Worm (Caenorhabditis elegans) whole organism, late embryonic: Measurements from ENCODE around the gene mrps-22.
A peak's percentile ranks its signal among the peaks of the same experiment; 100 is the strongest.

ENCODE experiments used
- C38D4.7 ChIP-seq: fragments of 200-800 bp; sonication (Bioruptor generic); optimal IDR thresholded peaks from 2 replicates; lab custom pipeline; 2018; ENCODE audit warnings: mild to moderate bottlenecking, missing genetic modification characterization, moderate library complexity, missing compliant biosample characterization
- K09A11.1 ChIP-seq: sonication (generic microtip); optimal IDR thresholded peaks from 2 replicates; lab custom pipeline; 2017; ENCODE audit warnings: antibody characterized with exemption, mild to moderate bottlenecking, missing genetic modification characterization, missing compliant biosample characterization; ENCODE audit not compliant: insufficient read depth
- Y22D7AL.16 ChIP-seq: sonication (generic microtip); optimal IDR thresholded peaks from 2 replicates; lab custom pipeline; 2016; ENCODE audit warnings: missing genetic modification characterization, missing compliant biosample characterization
- ahr-1 ChIP-seq: sonication (generic microtip); optimal IDR thresholded peaks from 2 replicates; lab custom pipeline; 2016; ENCODE audit warnings: missing genetic modification characterization, missing compliant biosample characterization
- ceh-18 ChIP-seq: sonication (generic microtip); optimal IDR thresholded peaks from 2 replicates; lab custom pipeline; 2016; ENCODE audit warnings: missing genetic modification characterization, missing compliant biosample characterization
- ceh-2 ChIP-seq: sonication (generic microtip); optimal IDR thresholded peaks from 2 replicates; lab custom pipeline; 2016; ENCODE audit warnings: missing genotype, missing genetic modification characterization, missing compliant biosample characterization
- ceh-22 ChIP-seq: sonication (generic microtip); optimal IDR thresholded peaks from 2 replicates; lab custom pipeline; 2017; ENCODE audit warnings: missing biosample characterization, missing genetic modification characterization
- ceh-30 ChIP-seq: fragments of 150-350 bp; optimal IDR thresholded peaks from 2 replicates; lab custom pipeline; 2014; ENCODE audit warnings: missing biosample characterization, missing genetic modification characterization
- ceh-45 ChIP-seq: fragments of 200-800 bp; sonication (Bioruptor generic); IDR thresholded peaks from 2 replicates; pipeline ENCODE4 v1.3.6; 2022; ENCODE audit warnings: missing genetic modification reagents, missing genetic modification characterization, missing compliant biosample characterization
- ceh-6 ChIP-seq: fragments of 200-800 bp; sonication (Bioruptor generic); optimal IDR thresholded peaks from 2 replicates; lab custom pipeline; 2018; ENCODE audit warnings: mild to moderate bottlenecking, missing genetic modification characterization, missing compliant biosample characterization
- che-1 ChIP-seq: sonication (generic microtip); optimal IDR thresholded peaks from 2 replicates; lab custom pipeline; 2016; ENCODE audit warnings: mild to moderate bottlenecking, missing genetic modification characterization, missing compliant biosample characterization
- ets-4 ChIP-seq: sonication (generic microtip); optimal IDR thresholded peaks from 2 replicates; lab custom pipeline; 2016; ENCODE audit warnings: missing genetic modification characterization, missing compliant biosample characterization
- eyg-1 ChIP-seq: sonication (generic microtip); optimal IDR thresholded peaks from 2 replicates; lab custom pipeline; 2016; ENCODE audit warnings: missing genotype, missing genetic modification characterization, missing compliant biosample characterization
- fkh-10 ChIP-seq: fragments of 150-350 bp; optimal IDR thresholded peaks from 2 replicates; lab custom pipeline; 2014; ENCODE audit warnings: missing biosample characterization, missing genetic modification reagents, missing genetic modification characterization
- fkh-6 ChIP-seq: sonication (generic microtip); optimal IDR thresholded peaks from 2 replicates; lab custom pipeline; 2016; ENCODE audit warnings: missing genetic modification characterization, missing compliant biosample characterization
- hlh-13 ChIP-seq: fragments of 200-800 bp; sonication (Bioruptor generic); optimal IDR thresholded peaks from 2 replicates; lab custom pipeline; 2018; ENCODE audit warnings: mild to moderate bottlenecking, missing genetic modification characterization, missing compliant biosample characterization
- hlh-8 ChIP-seq: sonication (generic microtip); optimal IDR thresholded peaks from 2 replicates; lab custom pipeline; 2016; ENCODE audit warnings: missing genotype, missing genetic modification characterization, missing compliant biosample characterization
- lim-6 ChIP-seq: sonication (generic microtip); optimal IDR thresholded peaks from 2 replicates; lab custom pipeline; 2016; ENCODE audit warnings: missing genetic modification characterization, missing compliant biosample characterization
- lin-11 ChIP-seq: fragments of 200-800 bp; sonication (Bioruptor generic); optimal IDR thresholded peaks from 2 replicates; lab custom pipeline; 2018; ENCODE audit warnings: mild to moderate bottlenecking, missing genetic modification characterization, missing compliant biosample characterization
- nfya-1 ChIP-seq: sonication (generic microtip); optimal IDR thresholded peaks from 2 replicates; lab custom pipeline; 2017; ENCODE audit warnings: missing genetic modification characterization, mild to moderate bottlenecking, missing compliant biosample characterization, antibody characterized with exemption, moderate library complexity
- nhr-232 ChIP-seq: sonication (generic microtip); optimal IDR thresholded peaks from 2 replicates; lab custom pipeline; 2016; ENCODE audit warnings: missing genetic modification characterization, missing compliant biosample characterization
- pag-3 ChIP-seq: sonication (generic microtip); optimal IDR thresholded peaks from 2 replicates; lab custom pipeline; 2016; ENCODE audit warnings: missing compliant biosample characterization, missing genetic modification characterization, borderline replicate concordance
- pat-9 ChIP-seq: fragments of 200-800 bp; sonication (Bioruptor generic); optimal IDR thresholded peaks from 2 replicates; lab custom pipeline; 2018; ENCODE audit warnings: mild to moderate bottlenecking, missing genetic modification characterization, moderate library complexity, missing compliant biosample characterization
- pqm-1 ChIP-seq: sonication (generic microtip); optimal IDR thresholded peaks from 2 replicates; lab custom pipeline; 2016; ENCODE audit warnings: missing genetic modification characterization, missing compliant biosample characterization
- ref-2 ChIP-seq: sonication (generic microtip); optimal IDR thresholded peaks from 2 replicates; lab custom pipeline; 2016; ENCODE audit warnings: missing genetic modification characterization, missing compliant biosample characterization
- sox-4 ChIP-seq: sonication (generic microtip); optimal IDR thresholded peaks from 2 replicates; lab custom pipeline; 2017; ENCODE audit warnings: mild to moderate bottlenecking, missing genetic modification characterization, inconsistent platforms, missing compliant biosample characterization
- syd-9 ChIP-seq: sonication (generic microtip); optimal IDR thresholded peaks from 2 replicates; lab custom pipeline; 2016; ENCODE audit warnings: mild to moderate bottlenecking, missing genetic modification characterization, moderate library complexity, missing compliant biosample characterization
- tbx-7 ChIP-seq: sonication (generic microtip); optimal IDR thresholded peaks from 2 replicates; lab custom pipeline; 2016; ENCODE audit warnings: missing genotype, missing genetic modification characterization, missing compliant biosample characterization
- ttx-3 ChIP-seq: sonication (generic microtip); optimal IDR thresholded peaks from 2 replicates; lab custom pipeline; 2016; ENCODE audit warnings: missing genetic modification reagents, missing genetic modification characterization, missing compliant biosample characterization
- unc-3 ChIP-seq, 2 experiments: fragments of 200-800 bp in 1 of 2; sonication (Bioruptor generic) in 1 of 2; sonication (generic microtip) in 1 of 2; conservative IDR thresholded peaks in 1 of 2; optimal IDR thresholded peaks in 1 of 2; 2 replicates each; pipeline versions ENCODE4 v1.3.6 to Lab custom; 2016 to 2022; ENCODE audit warnings: missing compliant biosample characterization in 2 of 2, missing genetic modification characterization in 2 of 2, missing genetic modification reagents in 1 of 2
- unc-42 ChIP-seq: sonication (generic microtip); optimal IDR thresholded peaks from 2 replicates; lab custom pipeline; 2016; ENCODE audit warnings: missing genotype, missing genetic modification characterization, missing compliant biosample characterization
- unc-55 ChIP-seq: sonication (generic microtip); optimal IDR thresholded peaks from 2 replicates; lab custom pipeline; 2017; ENCODE audit warnings: missing biosample characterization, missing genetic modification reagents, missing genetic modification characterization
- unc-86 ChIP-seq: sonication (generic microtip); optimal IDR thresholded peaks from 2 replicates; lab custom pipeline; 2016; ENCODE audit warnings: missing genetic modification characterization, missing compliant biosample characterization
- zip-5 ChIP-seq: sonication (generic microtip); optimal IDR thresholded peaks from 2 replicates; lab custom pipeline; 2016; ENCODE audit warnings: missing genetic modification characterization, missing compliant biosample characterization

The mrps-22 gene

DNA sequence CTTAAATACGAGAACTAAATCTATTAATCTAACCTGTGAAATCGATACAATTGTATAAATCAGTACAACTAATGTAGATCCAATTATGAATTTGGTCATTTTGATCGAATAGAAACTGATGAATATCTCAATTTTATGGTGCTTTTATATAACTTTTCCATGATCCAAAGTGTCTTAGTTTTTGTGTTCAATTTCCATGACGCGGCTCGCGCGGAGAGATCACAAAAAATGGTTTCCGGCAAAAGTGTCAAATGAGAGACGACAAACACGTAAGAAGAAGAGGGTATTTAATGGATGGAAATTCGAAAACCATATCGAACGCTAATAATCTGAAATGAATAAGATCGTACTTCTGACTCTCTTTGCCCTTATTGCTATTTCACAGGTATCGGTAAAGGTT lies 17.8 kb upstream of the mrps-22 start, which contains the start of the genes C06A1.6 and C06A1.7:
Gene C06A1.6 (minus strand): TSS at position 101 of the 400 bp plus-strand sequence.
Gene C06A1.7 (plus strand): TSS at position 314 of the 400 bp plus-strand sequence.
- TF ChIP-seq ceh-30 (tag; lab: Kevin White, UChicago) (no peak), eyg-1 (tag; lab: Kevin White, UChicago) (no peak), hlh-13 (GFP tag; lab: Kevin White, UChicago) (no peak), lim-6 (tag; lab: Kevin White, UChicago) (no peak)

DNA sequence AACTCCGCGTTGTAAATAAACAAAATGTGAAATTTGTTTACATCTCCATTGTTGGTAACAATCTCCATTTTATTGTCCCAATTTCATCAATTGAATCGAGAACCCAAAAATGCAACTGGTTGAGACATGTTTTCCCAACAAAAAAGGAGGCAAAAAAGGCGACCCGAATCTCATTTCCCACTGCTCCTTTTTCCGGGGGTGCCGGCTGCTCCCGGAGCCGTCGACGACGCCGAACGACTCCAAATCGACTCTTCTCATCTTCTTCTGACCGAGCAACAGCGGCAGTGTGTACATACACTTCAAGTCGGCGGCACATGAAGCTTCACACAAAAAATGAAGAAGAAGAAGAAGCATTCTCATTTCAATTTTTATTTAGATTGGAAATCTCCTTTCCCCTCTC lies 16.0 kb upstream of the mrps-22 start:
- TF ChIP-seq nhr-232 (tag; lab: Kevin White, UChicago) (no peak), ref-2 (tag; lab: Kevin White, UChicago) (no peak), syd-9 (tag; lab: Kevin White, UChicago) (no peak), ahr-1 (tag; lab: Kevin White, UChicago) (no peak), ets-4 (tag; lab: Kevin White, UChicago) (no peak), tbx-7 (tag; lab: Kevin White, UChicago) (no peak), ceh-2 (tag; lab: Kevin White, UChicago) (no peak), pat-9 (tag; lab: Kevin White, UChicago) (no peak), ceh-6 (GFP tag; lab: Kevin White, UChicago) (no peak), unc-42 (no peak), hlh-8 (no peak), C38D4.7 (GFP tag; lab: Kevin White, UChicago) (no peak), K09A11.1 (no peak), lin-11 (tag; lab: Kevin White, UChicago) (no peak), unc-3 (GFP tag; conservative IDR thresholded peaks at IDR 0.05; lab: Robert Waterston, UW) (no peak), unc-3 (tag; optimal IDR thresholded peaks at IDR 0.05; lab: Kevin White, UChicago) (no peak), fkh-10 (GFP tag; lab: Kevin White, UChicago) (no peak)
- TF ChIP-seq, all 69 proteins: peak for 0

DNA sequence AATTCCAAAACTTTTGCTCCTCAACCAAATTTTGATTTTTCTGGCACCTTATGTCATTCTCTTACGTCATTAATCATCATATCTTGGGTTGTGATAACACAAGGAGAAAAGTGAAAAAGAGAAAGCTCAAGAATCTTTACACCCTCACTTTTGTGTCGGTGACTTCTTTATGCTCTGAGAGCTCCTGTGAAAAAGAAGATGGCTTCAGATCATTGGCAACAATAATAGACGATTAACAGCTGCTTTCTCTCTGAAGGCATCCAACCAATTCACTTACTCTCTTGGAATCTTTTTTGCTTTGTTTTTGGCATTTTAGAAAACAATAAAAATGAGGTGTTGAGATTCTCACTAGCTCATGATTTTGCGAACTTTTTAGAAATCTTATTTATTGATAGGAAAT lies 12.9 kb upstream of the mrps-22 start:
- TF ChIP-seq ceh-22 (tag; lab: Kevin White, UChicago), result no peak
- TF ChIP-seq ceh-45 (GFP tag; lab: Robert Waterston, UW), result no peak
- TF ChIP-seq unc-55 (GFP tag; lab: Kevin White, UChicago), result peak; percentile 13

DNA sequence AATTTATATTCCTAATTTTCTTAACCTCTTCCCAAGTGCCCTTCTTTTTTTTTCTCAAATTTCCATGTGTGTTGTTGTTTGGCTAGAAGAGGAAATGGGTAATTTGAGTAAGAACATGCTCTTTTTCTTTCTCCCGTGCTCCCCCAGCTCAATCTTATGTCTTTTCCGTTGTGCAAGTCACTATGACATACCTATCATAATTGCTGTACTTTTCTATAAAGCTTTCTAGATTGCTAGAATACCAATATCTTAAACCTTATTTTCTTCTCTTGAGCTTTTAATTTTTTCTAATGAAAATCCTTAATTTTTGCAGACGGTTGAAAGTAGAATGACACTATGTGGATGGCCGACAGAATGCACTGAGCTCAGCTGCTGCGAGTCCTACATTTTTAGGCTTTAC lies 12.1 kb upstream of the mrps-22 start, which contains the start of gene txt-13:
Gene txt-13 (plus strand): TSS at position 301 of the 400 bp plus-strand sequence.
- no peak for TF ChIP-seq nhr-232 (tag; lab: Kevin White, UChicago)
- no peak for TF ChIP-seq Y22D7AL.16 (tag; lab: Kevin White, UChicago)
- no peak for TF ChIP-seq unc-86 (tag; lab: Kevin White, UChicago)
- no peak for TF ChIP-seq ceh-18
- no peak for TF ChIP-seq nfya-1 (tag; lab: Kevin White, UChicago)
- no peak for TF ChIP-seq zip-5 (tag; lab: Kevin White, UChicago)
- TF ChIP-seq ahr-1 (tag; lab: Kevin White, UChicago), result no peak
- TF ChIP-seq che-1 (tag; lab: Kevin White, UChicago), result no peak
- no peak for TF ChIP-seq ttx-3 (tag; lab: Kevin White, UChicago)
- TF ChIP-seq sox-4 (tag; lab: Kevin White, UChicago), result no peak

DNA sequence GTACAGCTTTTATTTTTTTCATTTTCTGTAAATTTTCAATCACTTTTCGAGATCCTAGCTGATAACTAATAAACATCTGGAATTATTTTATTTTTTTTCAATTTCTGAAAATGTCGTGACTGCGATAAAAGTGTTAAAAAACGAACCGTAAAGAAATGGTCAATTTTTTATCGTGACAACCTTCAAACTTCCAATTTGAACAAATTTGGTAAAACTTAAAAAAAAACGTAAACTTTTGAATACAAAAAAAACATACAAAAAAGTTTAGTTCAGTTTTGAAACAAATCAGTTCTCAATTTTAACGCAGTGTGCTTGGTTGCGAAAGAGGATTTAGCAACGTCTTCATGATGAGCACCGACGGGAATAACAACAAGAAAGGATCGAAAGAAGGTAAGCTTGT lies 10.5 kb upstream of the mrps-22 start, which contains the start of gene C06A1.3:
Gene C06A1.3 (plus strand): TSS at position 301 of the 400 bp plus-strand sequence.
- TF ChIP-seq fkh-6 (tag; lab: Kevin White, UChicago) (no peak), unc-86 (tag; lab: Kevin White, UChicago) (no peak), ceh-2 (tag; lab: Kevin White, UChicago) (no peak), che-1 (tag; lab: Kevin White, UChicago) (no peak), pag-3 (tag; lab: Kevin White, UChicago) (no peak), pqm-1 (no peak)
